Fruit fly (Drosophila melanogaster) whole organism, prepupa: ENCODE data around the gene CG5377.

Experiments used
- Blimp-1 ChIP-seq: fragments of 200-800 bp; sonication (Bioruptor generic); optimal IDR thresholded peaks from 3 replicates; lab custom pipeline; 2017; ENCODE audit warnings: missing biosample characterization, missing genetic modification characterization, mild to moderate bottlenecking, moderate library complexity, missing genetic modification reagents
- CG10631 ChIP-seq: fragments of 200-800 bp; sonication (Bioruptor generic); optimal IDR thresholded peaks from 2 replicates; lab custom pipeline; 2016; ENCODE audit warnings: missing biosample characterization, missing genetic modification characterization
- CG10669 ChIP-seq: fragments of 200-800 bp; sonication (Bioruptor generic); optimal IDR thresholded peaks from 3 replicates; lab custom pipeline; 2018; ENCODE audit warnings: missing biosample characterization, mild to moderate bottlenecking, missing genetic modification characterization, moderate library complexity
- CG11762 ChIP-seq: fragments of 200-800 bp; sonication (Bioruptor generic); optimal IDR thresholded peaks from 3 replicates; lab custom pipeline; 2016; ENCODE audit warnings: missing biosample characterization, missing genetic modification characterization; ENCODE audit not compliant: insufficient read depth
- CG1621 ChIP-seq: fragments of 200-800 bp; sonication (Bioruptor generic); optimal IDR thresholded peaks from 3 replicates; lab custom pipeline; 2018; ENCODE audit warnings: missing biosample characterization, mild to moderate bottlenecking, missing genetic modification characterization
- CG16779 ChIP-seq: fragments of 200-800 bp; sonication (Bioruptor generic); optimal IDR thresholded peaks from 3 replicates; lab custom pipeline; 2017; ENCODE audit warnings: missing biosample characterization, mild to moderate bottlenecking, missing genetic modification characterization
- CG3032 ChIP-seq: fragments of 200-800 bp; optimal IDR thresholded peaks from 2 replicates; lab custom pipeline; 2019; ENCODE audit warnings: missing biosample characterization, mild to moderate bottlenecking, missing genetic modification characterization, moderate library complexity
- CG31627 ChIP-seq: fragments of 200-800 bp; sonication (Bioruptor generic); optimal IDR thresholded peaks from 3 replicates; lab custom pipeline; 2016; ENCODE audit warnings: missing biosample characterization, missing genetic modification characterization
- CG34406 ChIP-seq: fragments of 200-800 bp; sonication (Bioruptor generic); optimal IDR thresholded peaks from 3 replicates; lab custom pipeline; 2016; ENCODE audit warnings: missing biosample characterization, missing genetic modification characterization
- CG3919 ChIP-seq: fragments of 200-800 bp; sonication (Bioruptor generic); optimal IDR thresholded peaks from 3 replicates; lab custom pipeline; 2016; ENCODE audit warnings: missing biosample characterization, missing genetic modification characterization
- CG6163 ChIP-seq: fragments of 200-800 bp; sonication (Bioruptor generic); IDR thresholded peaks from 3 replicates; pipeline ENCODE4 v1.3.6; 2022; ENCODE audit warnings: missing biosample characterization, missing genetic modification characterization
- CG6808 ChIP-seq: fragments of 200-800 bp; sonication (Bioruptor generic); optimal IDR thresholded peaks from 3 replicates; lab custom pipeline; 2017; ENCODE audit warnings: missing biosample characterization, missing genetic modification characterization, mild to moderate bottlenecking, moderate library complexity, missing genetic modification reagents
- CG6854 ChIP-seq: fragments of 200-800 bp; sonication (Bioruptor generic); optimal IDR thresholded peaks from 2 replicates; lab custom pipeline; 2017; ENCODE audit warnings: missing biosample characterization, mild to moderate bottlenecking, missing genetic modification characterization
- CG8119 ChIP-seq: fragments of 200-800 bp; sonication (Bioruptor generic); IDR thresholded peaks from 3 replicates; pipeline ENCODE4 v1.3.6; 2022; ENCODE audit warnings: missing biosample characterization, missing genetic modification characterization
- CG8319 ChIP-seq: fragments of 200-800 bp; sonication (Bioruptor generic); optimal IDR thresholded peaks from 3 replicates; lab custom pipeline; 2016; ENCODE audit warnings: missing biosample characterization, missing genetic modification characterization
- Eip78C ChIP-seq: fragments of 200-800 bp; sonication (Bioruptor generic); peaks from one replicate; lab custom pipeline; 2016; ENCODE audit warnings: missing biosample characterization, missing genetic modification characterization
- Ets21C ChIP-seq: fragments of 200-800 bp; sonication (Bioruptor generic); optimal IDR thresholded peaks from 3 replicates; lab custom pipeline; 2016; ENCODE audit warnings: missing biosample characterization, missing genetic modification characterization
- Ets96B ChIP-seq: fragments of 200-800 bp; optimal IDR thresholded peaks from 2 replicates; lab custom pipeline; 2019; ENCODE audit warnings: missing biosample characterization, mild to moderate bottlenecking, missing genetic modification characterization, moderate library complexity
- Gug ChIP-seq: fragments of 200-800 bp; sonication (Bioruptor generic); IDR thresholded peaks from 2 replicates; pipeline ENCODE4 v1.3.6; 2022; ENCODE audit warnings: missing biosample characterization, missing genetic modification characterization
- Met ChIP-seq: fragments of 200-800 bp; sonication (Bioruptor generic); optimal IDR thresholded peaks from 3 replicates; lab custom pipeline; 2016; ENCODE audit warnings: missing biosample characterization, missing genetic modification characterization
- OdsH ChIP-seq: fragments of 200-800 bp; sonication (Bioruptor generic); optimal IDR thresholded peaks from 3 replicates; lab custom pipeline; 2016; ENCODE audit warnings: missing biosample characterization, missing genetic modification characterization
- Sox102F ChIP-seq: fragments of 200-800 bp; sonication (Bioruptor generic); optimal IDR thresholded peaks from 2 replicates; lab custom pipeline; 2016; ENCODE audit warnings: missing biosample characterization, mild to moderate bottlenecking, missing genetic modification characterization
- Sox14 ChIP-seq: fragments of 200-800 bp; sonication (Bioruptor generic); optimal IDR thresholded peaks from 3 replicates; lab custom pipeline; 2016; ENCODE audit warnings: missing biosample characterization, missing genetic modification characterization
- achi ChIP-seq: fragments of 200-800 bp; sonication (Bioruptor generic); optimal IDR thresholded peaks from 3 replicates; lab custom pipeline; 2016; ENCODE audit warnings: missing biosample characterization, missing genetic modification characterization
- acj6 ChIP-seq: fragments of 200-800 bp; sonication (Bioruptor generic); optimal IDR thresholded peaks from 3 replicates; lab custom pipeline; 2016; ENCODE audit warnings: missing biosample characterization, missing genetic modification characterization
- cyc ChIP-seq: fragments of 200-800 bp; sonication (Bioruptor generic); optimal IDR thresholded peaks from 3 replicates; lab custom pipeline; 2016; ENCODE audit warnings: missing biosample characterization, missing genetic modification characterization
- dsx ChIP-seq: fragments of 200-800 bp; optimal IDR thresholded peaks from 3 replicates; lab custom pipeline; 2019; ENCODE audit warnings: missing biosample characterization, mild to moderate bottlenecking, missing genetic modification characterization, moderate library complexity; ENCODE audit not compliant: poor library complexity, severe bottlenecking
- esn ChIP-seq: fragments of 200-800 bp; sonication (Bioruptor generic); optimal IDR thresholded peaks from 2 replicates; lab custom pipeline; 2016; ENCODE audit warnings: missing biosample characterization, mild to moderate bottlenecking, missing genetic modification characterization, moderate library complexity
- fd85E ChIP-seq: fragments of 200-800 bp; sonication (Bioruptor generic); optimal IDR thresholded peaks from 3 replicates; lab custom pipeline; 2016; ENCODE audit warnings: missing biosample characterization, missing genetic modification characterization
- lz ChIP-seq: fragments of 200-800 bp; sonication (Bioruptor generic); optimal IDR thresholded peaks from 3 replicates; lab custom pipeline; 2016; ENCODE audit warnings: missing biosample characterization, missing genetic modification characterization
- net ChIP-seq: fragments of 200-800 bp; sonication (Bioruptor generic); optimal IDR thresholded peaks from 3 replicates; lab custom pipeline; 2016; ENCODE audit warnings: missing biosample characterization, missing genetic modification characterization
- ss ChIP-seq, 2 experiments: fragments of 200-800 bp; sonication (Bioruptor generic); optimal IDR thresholded peaks; 2 replicates in 1 of 2; 3 replicates in 1 of 2; lab custom pipeline; 2017 to 2018; ENCODE audit warnings: mild to moderate bottlenecking in 2 of 2, missing biosample characterization in 2 of 2, missing genetic modification characterization in 2 of 2, moderate library complexity in 1 of 2
- svp ChIP-seq: fragments of 200-800 bp; sonication (Bioruptor generic); peaks from one replicate; lab custom pipeline; 2016; ENCODE audit warnings: missing biosample characterization, missing genetic modification characterization
- topi ChIP-seq: fragments of 200-800 bp; sonication (Bioruptor generic); optimal IDR thresholded peaks from 3 replicates; lab custom pipeline; 2016; ENCODE audit warnings: missing biosample characterization, missing genetic modification characterization
- vri ChIP-seq: fragments of 200-800 bp; sonication (Bioruptor generic); optimal IDR thresholded peaks from 3 replicates; lab custom pipeline; 2016; ENCODE audit warnings: missing biosample characterization, mild to moderate bottlenecking, missing genetic modification characterization

Gene CG5377

dm6 chr3R:22468829-22469487 is 1.0 kb upstream of the CG5377 start (continued):
- TF ChIP-seq CG6808 (GFP tag; lab: Kevin White, UChicago) (peak; percentile 57), CG8119 (peak; percentile 79), CG11762 (GFP tag; lab: Kevin White, UChicago) (peak; percentile 31), Sox14 (peak; percentile 68), CG10669 (GFP tag; lab: Kevin White, UChicago) (no peak), CG6163 (GFP tag; lab: Robert Waterston, UW) (peak; percentile 77), Blimp-1 (GFP tag; lab: Kevin White, UChicago) (no peak), CG16779 (tag; lab: Kevin White, UChicago) (peak; percentile 49), net (GFP tag; lab: Kevin White, UChicago) (peak; percentile 60), Met (GFP tag; lab: Kevin White, UChicago) (peak; percentile 69), CG10631 (peak; percentile 61), CG6854 (GFP tag; lab: Kevin White, UChicago) (no peak)

DNA sequence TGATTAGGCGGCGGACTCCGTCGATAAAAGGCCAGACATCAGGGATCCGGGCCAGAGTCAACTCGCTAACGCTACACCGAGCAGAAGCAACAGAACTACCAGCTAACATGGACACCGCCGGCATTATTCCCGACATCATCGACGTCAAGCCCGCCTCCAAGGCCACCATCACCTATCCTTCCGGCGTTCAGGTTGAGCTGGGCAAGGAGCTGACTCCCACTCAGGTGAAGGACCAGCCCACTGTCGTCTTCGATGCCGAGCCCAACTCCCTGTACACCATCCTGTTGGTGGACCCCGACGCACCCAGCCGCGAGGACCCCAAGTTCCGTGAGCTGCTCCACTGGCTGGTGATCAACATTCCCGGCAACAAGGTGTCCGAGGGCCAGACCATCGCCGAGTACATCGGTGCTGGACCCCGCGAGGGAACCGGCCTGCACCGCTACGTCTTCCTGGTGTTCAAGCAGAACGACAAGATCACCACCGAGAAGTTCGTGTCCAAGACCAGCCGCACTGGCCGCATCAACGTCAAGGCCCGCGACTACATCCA is 1.9 kb downstream of the CG5377 start, which contains the start of gene Pebp1:
TSS of gene Pebp1 (plus strand) at position 51 of the 547 bp plus-strand sequence.
- TF ChIP-seq CG16779 (tag; lab: Kevin White, UChicago), result no peak
- TF ChIP-seq Eip78C, result no peak
- no peak for TF ChIP-seq Sox102F (GFP tag; lab: Kevin White, UChicago)
- no peak for TF ChIP-seq ss (GFP tag; optimal IDR thresholded peaks at IDR 0.05; lab: Kevin White, UChicago)
- no peak for TF ChIP-seq CG10631
- no peak for TF ChIP-seq vri
- no peak for TF ChIP-seq fd85E
- TF ChIP-seq OdsH, result no peak
- TF ChIP-seq, all 60 proteins: peak for 0

DNA sequence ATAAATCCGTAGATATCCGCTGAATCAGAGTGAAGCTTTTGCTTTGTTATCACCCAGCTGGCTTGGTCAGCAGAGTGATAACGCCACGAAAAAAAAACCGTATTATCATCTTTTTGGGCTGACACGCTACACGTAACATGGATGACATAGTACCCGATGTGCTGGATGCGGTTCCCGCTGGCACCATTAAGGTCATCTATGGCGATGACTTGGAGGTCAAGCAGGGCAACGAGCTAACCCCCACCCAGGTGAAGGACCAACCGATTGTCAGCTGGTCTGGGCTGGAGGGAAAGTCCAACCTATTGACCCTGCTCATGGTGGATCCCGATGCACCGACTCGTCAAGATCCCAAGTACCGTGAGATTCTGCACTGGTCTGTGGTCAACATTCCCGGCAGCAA is 2.8 kb downstream of the CG5377 start:
- TF ChIP-seq acj6 (no peak), dsx (GFP tag; lab: Kevin White, UChicago) (no peak), Sox14 (no peak), CG1621 (tag; lab: Kevin White, UChicago) (no peak), vri (peak; percentile 32), achi (no peak), svp (GFP tag; lab: Kevin White, UChicago) (peak; percentile 97), net (GFP tag; lab: Kevin White, UChicago) (no peak), CG8319 (GFP tag; lab: Kevin White, UChicago) (no peak)

- TF ChIP-seq CG3032 (no peak), CG10669 (GFP tag; lab: Kevin White, UChicago) (no peak), CG34406 (GFP tag; lab: Kevin White, UChicago) (no peak), Ets96B (no peak), Sox14 (peak; percentile 19), esn (peak; percentile 40), CG31627 (GFP tag; lab: Kevin White, UChicago) (no peak), topi (no peak), CG3919 (GFP tag; lab: Kevin White, UChicago) (no peak), CG1621 (tag; lab: Kevin White, UChicago) (no peak), Gug (GFP tag; lab: Robert Waterston, UW) (0 out of 2 replicates have a peak, but pooled peaks have one; percentile 13), Sox102F (GFP tag; lab: Kevin White, UChicago) (no peak), CG8319 (GFP tag; lab: Kevin White, UChicago) (no peak), lz (GFP tag; lab: Kevin White, UChicago) (no peak), Ets21C (GFP tag; lab: Kevin White, UChicago) (no peak), cyc (no peak), Met (GFP tag; lab: Kevin White, UChicago) (no peak), CG16779 (tag; lab: Kevin White, UChicago) (no peak), Eip78C (peak; percentile 76)
These were observed 3.3 kb downstream of the CG5377 start, which contains the start of gene CG7054 for dm6 chr3R:22464611-22465113. Gene CG7054, plus strand, starts transcription at chr3R:22464985.
